In genomic region chr3L:8982044-8982443, dm6 we compare ENCODE assay signal across 2 fruit fly cellular contexts.
TF ChIP-seq lines count a peak whose summit lies in the region.

No protein-coding gene starts in this region.

TF ChIP-seq in whole organism, prepupa, 60 proteins besides CTCF, POLR2A, EP300 and RAD21:
- TF ChIP-seq CG1621 (tag; optimal IDR thresholded peaks at IDR 0.05; lab: Kevin White, UChicago) (no peak), Eip78C (GFP tag; lab: Kevin White, UChicago) (peak; percentile 79), svp (GFP tag; lab: Kevin White, UChicago) (peak; percentile 75)

TF ChIP-seq in whole organism, wandering third instar larva, 38 proteins besides CTCF, POLR2A, EP300 and RAD21:
- TF ChIP-seq HLH106 (tag; optimal IDR thresholded peaks at IDR 0.05; lab: Kevin White, UChicago) (peak; percentile 15), foxo (GFP tag; optimal IDR thresholded peaks at IDR 0.05; lab: Kevin White, UChicago) (peak in 1 of 2 experiments; percentile 26), sv (GFP tag; optimal IDR thresholded peaks at IDR 0.05; lab: Kevin White, UChicago) (no peak), h (GFP tag; optimal IDR thresholded peaks at IDR 0.05; lab: Kevin White, UChicago) (peak; percentile 12)
